Fruit fly (Drosophila melanogaster) whole organism, embryonic: ENCODE data around the gene bin.

ENCODE experiments used
- CG10147 ChIP-seq: fragments of 200-800 bp; sonication (Bioruptor generic); optimal IDR thresholded peaks from 2 replicates; lab custom pipeline; 2019; ENCODE audit warnings: missing biosample characterization, mild to moderate bottlenecking, missing genetic modification characterization, moderate library complexity
- CG10654 ChIP-seq: fragments of 200-800 bp; sonication (Bioruptor generic); optimal IDR thresholded peaks from 2 replicates; lab custom pipeline; 2016; ENCODE audit warnings: missing biosample characterization, missing genetic modification characterization
- CG11085 ChIP-seq: fragments of 200-800 bp; sonication (Bioruptor generic); IDR thresholded peaks from 2 replicates; pipeline ENCODE4 v1.3.6; 2022; ENCODE audit warnings: missing biosample characterization, missing genetic modification characterization
- CG11560 ChIP-seq: fragments of 200-800 bp; sonication (Bioruptor generic); IDR thresholded peaks from 3 replicates; pipeline ENCODE4 v1.3.6; 2022; ENCODE audit warnings: missing biosample characterization, missing genetic modification characterization
- CG11695 ChIP-seq: fragments of 200-800 bp; sonication (Bioruptor generic); IDR thresholded peaks from 3 replicates; pipeline ENCODE4 v1.3.6; 2022; ENCODE audit warnings: missing biosample characterization, missing genetic modification characterization
- CG11696 ChIP-seq: fragments of 200-800 bp; sonication (Bioruptor generic); IDR thresholded peaks from 2 replicates; pipeline ENCODE4 v1.3.6; 2022; ENCODE audit warnings: missing biosample characterization, missing genetic modification characterization
- CG12155 ChIP-seq: fragments of 200-800 bp; sonication (Bioruptor generic); optimal IDR thresholded peaks from 3 replicates; lab custom pipeline; 2016; ENCODE audit warnings: missing biosample characterization, missing genetic modification characterization
- CG13624 ChIP-seq: fragments of 200-800 bp; sonication (Bioruptor generic); optimal IDR thresholded peaks from 2 replicates; lab custom pipeline; 2016; ENCODE audit warnings: missing biosample characterization, missing genetic modification characterization
- CG15601 ChIP-seq: fragments of 200-800 bp; sonication (Bioruptor generic); optimal IDR thresholded peaks from 3 replicates; lab custom pipeline; 2019; ENCODE audit warnings: missing biosample characterization, mild to moderate bottlenecking, missing genetic modification characterization, moderate library complexity
- CG17361 ChIP-seq: fragments of 200-800 bp; sonication (Bioruptor generic); IDR thresholded peaks from 3 replicates; pipeline ENCODE4 v1.3.6; 2022; ENCODE audit warnings: missing biosample characterization, missing genetic modification characterization
- CG18476 ChIP-seq: fragments of 200-800 bp; sonication (Bioruptor generic); optimal IDR thresholded peaks from 2 replicates; lab custom pipeline; 2016; ENCODE audit warnings: missing biosample characterization, mild to moderate bottlenecking, missing genetic modification characterization
- CG2875 ChIP-seq: fragments of 200-800 bp; sonication (Bioruptor generic); optimal IDR thresholded peaks from 2 replicates; lab custom pipeline; 2017; ENCODE audit warnings: missing biosample characterization, mild to moderate bottlenecking, missing genetic modification characterization, missing genetic modification reagents
- CG3163 ChIP-seq: fragments of 200-800 bp; sonication (Bioruptor generic); optimal IDR thresholded peaks from 3 replicates; lab custom pipeline; 2016; ENCODE audit warnings: missing biosample characterization, missing genetic modification characterization
- CG32772 ChIP-seq: fragments of 200-800 bp; sonication (Bioruptor generic); IDR thresholded peaks from 2 replicates; pipeline ENCODE4 v1.3.6; 2022; ENCODE audit warnings: missing biosample characterization, missing genetic modification characterization
- CG33557 ChIP-seq: fragments of 200-800 bp; sonication (Bioruptor generic); optimal IDR thresholded peaks from 2 replicates; lab custom pipeline; 2019; ENCODE audit warnings: missing biosample characterization, mild to moderate bottlenecking, missing genetic modification characterization, moderate library complexity
- CG42726 ChIP-seq: fragments of 200-800 bp; sonication (Bioruptor generic); IDR thresholded peaks from 2 replicates; pipeline ENCODE4 v1.3.6; 2022; ENCODE audit warnings: missing biosample characterization, missing genetic modification characterization; ENCODE audit not compliant: partially characterized antibody
- CG5953 ChIP-seq: fragments of 200-800 bp; sonication (Bioruptor generic); IDR thresholded peaks from 2 replicates; pipeline ENCODE4 v1.3.6; 2022; ENCODE audit warnings: missing biosample characterization, missing genetic modification characterization
- CG8281 ChIP-seq: fragments of 200-800 bp; sonication (Bioruptor generic); optimal IDR thresholded peaks from 2 replicates; lab custom pipeline; 2018; ENCODE audit warnings: missing biosample characterization, mild to moderate bottlenecking, missing genetic modification characterization, moderate library complexity
- Dad ChIP-seq: fragments of 200-800 bp; sonication (Bioruptor generic); optimal IDR thresholded peaks from 3 replicates; lab custom pipeline; 2016; ENCODE audit warnings: missing biosample characterization, missing genetic modification characterization
- ERR ChIP-seq: fragments of 200-800 bp; sonication (Bioruptor generic); optimal IDR thresholded peaks from 2 replicates; lab custom pipeline; 2016; ENCODE audit warnings: missing biosample characterization, missing genetic modification characterization
- Hmr ChIP-seq: fragments of 200-800 bp; sonication (Bioruptor generic); optimal IDR thresholded peaks from 3 replicates; lab custom pipeline; 2017; ENCODE audit warnings: mild to moderate bottlenecking, missing biosample characterization, missing genetic modification reagents, missing genetic modification characterization
- Hsf ChIP-seq: fragments of 200-800 bp; sonication (Bioruptor generic); optimal IDR thresholded peaks from 3 replicates; lab custom pipeline; 2016; ENCODE audit warnings: missing biosample characterization, missing genetic modification characterization
- Lim3 ChIP-seq: fragments of 200-800 bp; sonication (Bioruptor generic); IDR thresholded peaks from 2 replicates; pipeline ENCODE4 v1.3.6; 2022; ENCODE audit warnings: missing biosample characterization, missing genetic modification characterization
- Meics ChIP-seq: fragments of 200-800 bp; sonication (Bioruptor generic); optimal IDR thresholded peaks from 2 replicates; lab custom pipeline; 2017; ENCODE audit warnings: missing biosample characterization, mild to moderate bottlenecking, missing genetic modification characterization
- NC2α ChIP-seq: fragments of 200-800 bp; sonication (Bioruptor generic); optimal IDR thresholded peaks from 2 replicates; lab custom pipeline; 2016; ENCODE audit warnings: missing biosample characterization, missing genetic modification characterization
- Nf-YC ChIP-seq: fragments of 200-800 bp; optimal IDR thresholded peaks from 3 replicates; lab custom pipeline; 2019; ENCODE audit warnings: missing biosample characterization, mild to moderate bottlenecking, missing genetic modification characterization, moderate library complexity
- Sox102F ChIP-seq: fragments of 200-800 bp; sonication (Bioruptor generic); optimal IDR thresholded peaks from 2 replicates; lab custom pipeline; 2018; ENCODE audit warnings: missing biosample characterization, mild to moderate bottlenecking, missing genetic modification characterization, moderate library complexity
- al ChIP-seq: fragments of 200-800 bp; sonication (Bioruptor generic); IDR thresholded peaks from 2 replicates; pipeline ENCODE4 v1.3.6; 2022; ENCODE audit warnings: missing biosample characterization, missing genetic modification characterization
- bab2 ChIP-seq: fragments of 200-800 bp; sonication (Bioruptor generic); optimal IDR thresholded peaks from 2 replicates; lab custom pipeline; 2016; ENCODE audit warnings: missing biosample characterization, missing genetic modification characterization
- crc ChIP-seq: fragments of 200-800 bp; sonication (Bioruptor generic); optimal IDR thresholded peaks from 2 replicates; lab custom pipeline; 2016; ENCODE audit warnings: missing biosample characterization, missing genetic modification characterization
- dati ChIP-seq: fragments of 200-800 bp; sonication (Bioruptor generic); IDR thresholded peaks from 2 replicates; pipeline ENCODE4 v1.3.6; 2022; ENCODE audit warnings: missing biosample characterization, missing genetic modification characterization
- dimm ChIP-seq: fragments of 200-800 bp; sonication (Bioruptor generic); IDR thresholded peaks from 2 replicates; pipeline ENCODE4 v1.3.6; 2022; ENCODE audit warnings: missing biosample characterization, missing genetic modification characterization
- dmrt99B ChIP-seq: fragments of 200-800 bp; sonication (Bioruptor generic); optimal IDR thresholded peaks from 2 replicates; lab custom pipeline; 2018; ENCODE audit warnings: missing biosample characterization, mild to moderate bottlenecking, missing genetic modification characterization, moderate library complexity
- gro ChIP-seq: fragments of 200-800 bp; sonication (Bioruptor generic); optimal IDR thresholded peaks from 2 replicates; lab custom pipeline; 2016; ENCODE audit warnings: missing biosample characterization, missing genetic modification characterization
- ind ChIP-seq: fragments of 200-800 bp; sonication (Bioruptor generic); optimal IDR thresholded peaks from 3 replicates; lab custom pipeline; 2016; ENCODE audit warnings: missing biosample characterization, missing genetic modification characterization
- insv ChIP-seq, 2 experiments: fragments of 200-800 bp; sonication (Bioruptor generic); optimal IDR thresholded peaks; 3 replicates each; lab custom pipeline; 2016 to 2018; ENCODE audit warnings: missing biosample characterization in 2 of 2, missing genetic modification characterization in 2 of 2
- nerfin-1 ChIP-seq: fragments of 200-800 bp; sonication (Bioruptor generic); optimal IDR thresholded peaks from 3 replicates; lab custom pipeline; 2019; ENCODE audit warnings: missing biosample characterization, mild to moderate bottlenecking, missing genetic modification characterization, moderate library complexity
- odd ChIP-seq: fragments of 200-800 bp; sonication (Bioruptor generic); optimal IDR thresholded peaks from 2 replicates; lab custom pipeline; 2017; ENCODE audit warnings: missing biosample characterization, mild to moderate bottlenecking, missing genetic modification characterization
- onecut ChIP-seq: fragments of 200-800 bp; sonication (Bioruptor generic); IDR thresholded peaks from 2 replicates; pipeline ENCODE4 v1.3.6; 2022; ENCODE audit warnings: missing biosample characterization, missing genetic modification characterization
- p53 ChIP-seq: fragments of 200-800 bp; sonication (Bioruptor generic); optimal IDR thresholded peaks from 2 replicates; lab custom pipeline; 2016; ENCODE audit warnings: missing biosample characterization, missing genetic modification characterization
- pb ChIP-seq: fragments of 200-800 bp; sonication (Bioruptor generic); optimal IDR thresholded peaks from 3 replicates; lab custom pipeline; 2016; ENCODE audit warnings: missing biosample characterization, missing genetic modification characterization
- pho ChIP-seq: fragments of 200-800 bp; sonication (Bioruptor generic); optimal IDR thresholded peaks from 2 replicates; lab custom pipeline; 2016; ENCODE audit warnings: missing biosample characterization, missing genetic modification characterization
- phol ChIP-seq: fragments of 200-800 bp; sonication (Bioruptor generic); optimal IDR thresholded peaks from 3 replicates; lab custom pipeline; 2018; ENCODE audit warnings: missing biosample characterization, mild to moderate bottlenecking, missing genetic modification characterization, moderate library complexity
- pum ChIP-seq: fragments of 200-800 bp; sonication (Bioruptor generic); optimal IDR thresholded peaks from 2 replicates; lab custom pipeline; 2016; ENCODE audit warnings: missing biosample characterization, missing genetic modification characterization
- pzg ChIP-seq: fragments of 200-800 bp; sonication (Bioruptor generic); optimal IDR thresholded peaks from 3 replicates; lab custom pipeline; 2018; ENCODE audit warnings: missing biosample characterization, mild to moderate bottlenecking, missing genetic modification characterization, moderate library complexity
- so ChIP-seq: fragments of 200-800 bp; sonication (Bioruptor generic); IDR thresholded peaks from 3 replicates; pipeline ENCODE4 v1.3.6; 2022; ENCODE audit warnings: missing biosample characterization, missing genetic modification characterization
- stwl ChIP-seq: fragments of 200-800 bp; sonication (Bioruptor generic); optimal IDR thresholded peaks from 3 replicates; lab custom pipeline; 2018; ENCODE audit warnings: missing biosample characterization, mild to moderate bottlenecking, missing genetic modification characterization, moderate library complexity
- trh ChIP-seq: fragments of 200-800 bp; sonication (Bioruptor generic); optimal IDR thresholded peaks from 2 replicates; lab custom pipeline; 2016; ENCODE audit warnings: missing biosample characterization, missing genetic modification characterization
- z ChIP-seq: fragments of 200-800 bp; sonication (Bioruptor generic); IDR thresholded peaks from 3 replicates; pipeline ENCODE4 v1.3.6; 2022; ENCODE audit warnings: missing biosample characterization, missing genetic modification characterization
- zfh1 ChIP-seq: fragments of 200-800 bp; sonication (Bioruptor generic); IDR thresholded peaks from 3 replicates; pipeline ENCODE4 v1.3.6; 2022; ENCODE audit warnings: missing biosample characterization, missing genetic modification characterization

bin gene

DNA sequence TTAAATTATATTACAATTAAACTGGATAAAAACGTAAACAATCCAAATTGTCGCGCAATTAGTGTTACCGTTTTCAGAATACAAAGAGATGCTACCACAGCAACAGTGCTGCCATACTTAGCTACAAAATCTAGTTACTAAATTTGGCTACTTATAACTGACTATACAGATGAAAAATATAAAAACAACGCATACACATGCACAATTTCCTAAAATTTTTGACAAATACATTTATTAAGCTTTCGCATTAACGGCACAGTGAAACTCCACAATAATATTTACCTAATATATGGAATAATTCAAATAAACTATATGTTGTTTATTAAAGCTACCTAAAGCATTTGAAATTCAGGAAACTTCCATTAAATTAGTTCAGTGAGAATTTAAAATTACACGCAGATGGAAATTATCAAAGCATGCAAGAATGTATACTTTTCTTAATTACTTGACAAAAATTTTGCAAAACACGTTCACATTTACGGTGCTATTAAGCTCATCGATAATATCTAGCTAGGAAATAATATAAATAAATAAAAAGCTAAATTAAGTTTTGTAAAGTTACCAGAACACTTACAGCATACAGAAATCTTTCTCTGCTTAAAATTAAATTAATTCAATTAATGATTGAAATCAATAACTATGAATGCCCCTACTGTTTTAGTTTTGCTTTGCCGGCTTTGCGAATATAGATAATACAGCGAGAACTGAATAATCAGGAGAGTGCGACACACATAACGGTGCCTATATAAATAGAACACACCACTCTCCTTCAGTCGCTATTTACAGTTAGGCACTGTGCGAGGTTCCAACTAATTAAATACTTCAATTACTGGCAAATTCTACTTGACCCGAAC, 21.2 kb upstream of the bin start, which contains the start of the genes Mis12 and CG9953 (continued):
- TF ChIP-seq zfh1 (GFP tag; lab: Robert Waterston, UW) (peak; percentile 23; the same call in 1 of the 3 replicates), CG8281 (tag; lab: Kevin White, UChicago) (no peak), CG11696 (GFP tag; lab: Robert Waterston, UW) (no peak), z (GFP tag; lab: Robert Waterston, UW) (no peak), dati (GFP tag; lab: Robert Waterston, UW) (no peak), nerfin-1 (tag; lab: Kevin White, UChicago) (no peak), pum (no peak), CG32772 (GFP tag; lab: Robert Waterston, UW) (peak; percentile 37; the same call in 1 of the 2 replicates), Dad (no peak), Sox102F (peak; percentile 12), Lim3 (GFP tag; lab: Robert Waterston, UW) (no peak), CG33557 (GFP tag; lab: Kevin White, UChicago) (peak; percentile 43), odd (GFP tag; lab: Kevin White, UChicago) (no peak), pho (GFP tag; lab: Kevin White, UChicago) (no peak), CG11085 (GFP tag; lab: Robert Waterston, UW) (no peak), Hmr (GFP tag; lab: Kevin White, UChicago) (no peak), so (no peak), CG10147 (GFP tag; lab: Kevin White, UChicago) (no peak), ind (GFP tag; lab: Kevin White, UChicago) (peak; percentile 3), CG2875 (GFP tag; lab: Kevin White, UChicago) (no peak), Hsf (peak; percentile 39), al (GFP tag; lab: Robert Waterston, UW) (no peak), CG42726 (GFP tag; lab: Robert Waterston, UW) (no peak), onecut (GFP tag; lab: Robert Waterston, UW) (0 out of 2 replicates have a peak, but pooled peaks have one; percentile 19), dmrt99B (no peak), ERR (GFP tag; lab: Kevin White, UChicago) (no peak), CG3163 (no peak), stwl (tag; lab: Kevin White, UChicago) (no peak), phol (tag; lab: Kevin White, UChicago) (peak; percentile 48), p53 (GFP tag; lab: Kevin White, UChicago) (no peak), CG13624 (no peak), CG12155 (GFP tag; lab: Kevin White, UChicago) (no peak), bab2 (no peak), trh (GFP tag; lab: Kevin White, UChicago) (no peak), NC2α (no peak), CG18476 (no peak), insv (GFP tag; optimal IDR thresholded peaks at IDR 0.05; lab: Kevin White, UChicago) (no peak), CG10654 (GFP tag; lab: Kevin White, UChicago) (peak; percentile 12), CG15601 (tag; lab: Kevin White, UChicago) (no peak), CG11560 (no peak), pb (GFP tag; lab: Kevin White, UChicago) (no peak), crc (no peak), gro (GFP tag; lab: Kevin White, UChicago) (no peak), CG11695 (GFP tag; lab: Robert Waterston, UW) (0 out of 3 replicates have a peak, but pooled peaks have one; percentile 27), dimm (GFP tag; lab: Robert Waterston, UW) (no peak), pzg (GFP tag; lab: Kevin White, UChicago) (peak; percentile 26), CG17361 (peak; percentile 75), CG5953 (GFP tag; lab: Robert Waterston, UW) (no peak), Meics (GFP tag; lab: Kevin White, UChicago) (peak; percentile 55), Nf-YC (peak; percentile 51)
